Fruit fly (Drosophila melanogaster): Measurements from ENCODE around the gene Trf2.

The Trf2 gene

dm6 chrX:8464378-8465036 lies 55.4 kb downstream of the Trf2 start, which contains the start of gene Sptr (continued):
- TF ChIP-seq crol (GFP tag; IDR thresholded peaks at IDR 0.05) (peak; percentile 35; the same call in 1 of the 2 replicates), CG42726 (GFP tag; IDR thresholded peaks at IDR 0.05; ENCODE audit: partially characterized antibody) (no peak), CG11247 (GFP tag; IDR thresholded peaks at IDR 0.05) (peak; percentile 86), Atf-2 (GFP tag; optimal IDR thresholded peaks at IDR 0.05) (peak; percentile 37), CG6175 (GFP tag; IDR thresholded peaks at IDR 0.05) (peak; percentile 78; the same call in 2 of the 3 replicates), CG8388 (GFP tag; optimal IDR thresholded peaks at IDR 0.05) (peak; percentile 60), kah (GFP tag; optimal IDR thresholded peaks at IDR 0.05) (peak; percentile 73), Ets65A (GFP tag) (peak; percentile 93), CG14860 (GFP tag; IDR thresholded peaks at IDR 0.05; ENCODE audit: partially characterized antibody) (no peak), crc (GFP tag; optimal IDR thresholded peaks at IDR 0.05) (peak; percentile 56), BtbVII (GFP tag; optimal IDR thresholded peaks at IDR 0.05) (peak; percentile 93), Pdp1 (GFP tag; optimal IDR thresholded peaks at IDR 0.05) (peak; percentile 75 to 79), fd3F (GFP tag; optimal IDR thresholded peaks at IDR 0.05) (peak; percentile 86), Dll (GFP tag; IDR thresholded peaks at IDR 0.05; ENCODE audit: partially characterized antibody) (no peak), Awh (GFP tag; IDR thresholded peaks at IDR 0.05) (peak; percentile 88), btn (GFP tag; optimal IDR thresholded peaks at IDR 0.05) (no peak), NC2α (GFP tag; optimal IDR thresholded peaks at IDR 0.05) (no peak), CG32767 (GFP tag; IDR thresholded peaks at IDR 0.05) (peak; percentile 73), Asciz (GFP tag; optimal IDR thresholded peaks at IDR 0.05) (peak; percentile 76), CG2202 (tag; optimal IDR thresholded peaks at IDR 0.05) (no peak), Fer2 (tag; optimal IDR thresholded peaks at IDR 0.05) (peak; percentile 80), CrebB (tag; optimal IDR thresholded peaks at IDR 0.05) (peak; percentile 88), ac (GFP tag; optimal IDR thresholded peaks at IDR 0.05) (no peak), CG1647 (GFP tag; optimal IDR thresholded peaks at IDR 0.05) (peak; percentile 63), CG12391 (tag; optimal IDR thresholded peaks at IDR 0.05) (peak; percentile 88), CG18619 (GFP tag; optimal IDR thresholded peaks at IDR 0.05) (peak; percentile 81), hb (GFP tag; IDR thresholded peaks at IDR 0.05; ENCODE audit: partially characterized antibody) (no peak), nom (GFP tag; optimal IDR thresholded peaks at IDR 0.05) (peak; percentile 88), exex (tag; optimal IDR thresholded peaks at IDR 0.05) (peak; percentile 69), trem (tag; optimal IDR thresholded peaks at IDR 0.05) (peak; percentile 42), Camta (GFP tag; optimal IDR thresholded peaks at IDR 0.05) (peak; percentile 58), ind (GFP tag; optimal IDR thresholded peaks at IDR 0.05) (peak; percentile 86), eve (GFP tag; optimal IDR thresholded peaks at IDR 0.05) (no peak), sna (GFP tag; IDR thresholded peaks at IDR 0.05; ENCODE audit: partially characterized antibody) (no peak), MTF-1 (GFP tag; optimal IDR thresholded peaks at IDR 0.05; ENCODE audit: borderline replicate concordance) (peak; percentile 51), Rx (GFP tag; IDR thresholded peaks at IDR 0.05) (peak; percentile 82), Atf3 (GFP tag; optimal IDR thresholded peaks at IDR 0.05) (peak; percentile 14), Mrtf (GFP tag; IDR thresholded peaks at IDR 0.05) (peak; percentile 89), CG13624 (GFP tag; optimal IDR thresholded peaks at IDR 0.05) (peak; percentile 84), CG4707 (GFP tag; optimal IDR thresholded peaks at IDR 0.05) (peak; percentile 23), CG18262 (tag; optimal IDR thresholded peaks at IDR 0.05) (peak; percentile 75), zfh1 (GFP tag; IDR thresholded peaks at IDR 0.05) (peak; percentile 85), CG1603 (tag; optimal IDR thresholded peaks at IDR 0.05) (peak; percentile 63), caup (GFP tag; optimal IDR thresholded peaks at IDR 0.05; ENCODE audit: severe bottlenecking) (peak; percentile 92), Tbp (GFP tag; optimal IDR thresholded peaks at IDR 0.05) (no peak), CG9437 (GFP tag; optimal IDR thresholded peaks at IDR 0.05) (peak; percentile 68), trh (GFP tag; optimal IDR thresholded peaks at IDR 0.05) (peak; percentile 55), BEAF-32 (GFP tag; optimal IDR thresholded peaks at IDR 0.05) (no peak), HLHmδ (GFP tag; optimal IDR thresholded peaks at IDR 0.05) (no peak)

Measured in whole organism, embryonic.